Worm (Caenorhabditis elegans) whole organism, young adult: ENCODE results near the gene rab-21.
A peak's percentile ranks its signal among the peaks of the same experiment; 100 is the strongest.

Experiments used
- C06A6.2 ChIP-seq: fragments of 200-800 bp; sonication (Bioruptor generic); conservative IDR thresholded peaks from 2 replicates; pipeline ENCODE4 v1.3.6; 2022; ENCODE audit warnings: missing genetic modification characterization, missing compliant biosample characterization
- F57C9.4 ChIP-seq: sonication (generic microtip); optimal IDR thresholded peaks from 2 replicates; lab custom pipeline; 2017; ENCODE audit warnings: mild to moderate bottlenecking, missing genetic modification characterization, missing compliant biosample characterization
- T26A5.8 ChIP-seq: sonication (generic microtip); optimal IDR thresholded peaks from 2 replicates; lab custom pipeline; 2016; ENCODE audit warnings: missing genetic modification characterization, missing compliant biosample characterization
- ama-1 ChIP-seq, 3 experiments: fragments of 150-350 bp in 1 of 3; sonication (generic microtip) in 2 of 3; optimal IDR thresholded peaks; 2 replicates each; lab custom pipeline; 2014 to 2018; ENCODE audit warnings: missing biosample characterization in 2 of 3, missing genetic modification characterization in 2 of 3, missing genetic modification reagents in 2 of 3
- ceh-40 ChIP-seq: fragments of 200-800 bp; sonication (Bioruptor generic); IDR thresholded peaks from 2 replicates; pipeline ENCODE4 v1.3.6; 2022; ENCODE audit warnings: missing genetic modification characterization, missing compliant biosample characterization
- efl-1 ChIP-seq: fragments of 150-350 bp; optimal IDR thresholded peaks from 2 replicates; lab custom pipeline; 2014; ENCODE audit warnings: missing biosample characterization, missing genetic modification reagents, missing genetic modification characterization
- lin-35 ChIP-seq, 3 experiments: fragments of 150-350 bp in 2 of 3; sonication (generic microtip) in 1 of 3; optimal IDR thresholded peaks; 2 replicates each; lab custom pipeline; 2014 to 2018; ENCODE audit warnings: missing biosample characterization in 3 of 3, missing genetic modification characterization in 3 of 3, missing genetic modification reagents in 3 of 3
- pha-4 ChIP-seq: fragments of 150-350 bp; sonication (generic microtip); optimal IDR thresholded peaks from 2 replicates; lab custom pipeline; 2014; ENCODE audit warnings: missing biosample characterization, missing genetic modification reagents, missing genetic modification characterization
- xnd-1 ChIP-seq: sonication (generic microtip); optimal IDR thresholded peaks from 2 replicates; lab custom pipeline; 2016; ENCODE audit warnings: missing genotype, missing genetic modification reagents, missing genetic modification characterization, missing compliant biosample characterization
- ztf-22 ChIP-seq: fragments of 200-800 bp; sonication (Bioruptor generic); optimal IDR thresholded peaks from 2 replicates; lab custom pipeline; 2018; ENCODE audit warnings: mild to moderate bottlenecking, missing genetic modification characterization, moderate library complexity, missing compliant biosample characterization

- TF ChIP-seq ama-1 (optimal IDR thresholded peaks at IDR 0.05; lab: Kevin White, UChicago), result no peak
- TF ChIP-seq ama-1 (GFP tag; optimal IDR thresholded peaks at IDR 0.05; lab: Kevin White, UChicago), result no peak
- TF ChIP-seq xnd-1 (tag; lab: Kevin White, UChicago), result no peak
- no peak for TF ChIP-seq lin-35 (GFP tag; optimal IDR thresholded peaks at IDR 0.05; lab: Kevin White, UChicago)
- no peak for TF ChIP-seq F57C9.4
- no peak for TF ChIP-seq efl-1 (GFP tag; lab: Kevin White, UChicago)
- TF ChIP-seq pha-4 (tag; lab: Kevin White, UChicago), result no peak
- no peak for TF ChIP-seq ztf-22 (GFP tag; lab: Kevin White, UChicago)
- peak; percentile 70 for TF ChIP-seq C06A6.2 (GFP tag; lab: Robert Waterston, UW)
- no peak for TF ChIP-seq ceh-40 (GFP tag; lab: Robert Waterston, UW)
- TF ChIP-seq T26A5.8, result no peak
Measured at ce11 chrII:8742006-8742847, 27.4 kb upstream of the rab-21 start.
